Fruit fly (Drosophila melanogaster) whole organism, embryonic: Measurements from ENCODE around the gene CG10283.

ENCODE experiments used
- ATbp ChIP-seq: fragments of 200-800 bp; sonication (Bioruptor generic); optimal IDR thresholded peaks from 2 replicates; lab custom pipeline; 2017; ENCODE audit warnings: missing biosample characterization, mild to moderate bottlenecking, missing genetic modification characterization, missing genetic modification reagents
- Abd-B ChIP-seq: fragments of 200-800 bp; sonication (Bioruptor generic); optimal IDR thresholded peaks from 2 replicates; lab custom pipeline; 2018; ENCODE audit warnings: missing biosample characterization, mild to moderate bottlenecking, missing genetic modification characterization, moderate library complexity
- Antp ChIP-seq: fragments of 200-800 bp; sonication (Bioruptor generic); optimal IDR thresholded peaks from 3 replicates; lab custom pipeline; 2016; ENCODE audit warnings: missing biosample characterization, missing genetic modification characterization
- Atf3 ChIP-seq: fragments of 200-800 bp; sonication (Bioruptor generic); optimal IDR thresholded peaks from 3 replicates; lab custom pipeline; 2016; ENCODE audit warnings: missing biosample characterization, missing genetic modification characterization
- Awh ChIP-seq: fragments of 200-800 bp; sonication (Bioruptor generic); IDR thresholded peaks from 2 replicates; pipeline ENCODE4, ENCODE4 v1.3.6; 2022; ENCODE audit warnings: missing biosample characterization, missing genetic modification characterization
- CG10431 ChIP-seq: fragments of 200-800 bp; sonication (Bioruptor generic); optimal IDR thresholded peaks from 3 replicates; lab custom pipeline; 2018; ENCODE audit warnings: missing biosample characterization, mild to moderate bottlenecking, missing genetic modification characterization
- CG10462 ChIP-seq: fragments of 200-800 bp; sonication (Bioruptor generic); optimal IDR thresholded peaks from 2 replicates; lab custom pipeline; 2016; ENCODE audit warnings: missing biosample characterization, missing genetic modification characterization
- CG10543 ChIP-seq: fragments of 200-800 bp; sonication (Bioruptor generic); optimal IDR thresholded peaks from 3 replicates; lab custom pipeline; 2017; ENCODE audit warnings: missing biosample characterization, mild to moderate bottlenecking, missing genetic modification characterization, moderate library complexity
- CG10959 ChIP-seq: fragments of 200-800 bp; sonication (Bioruptor generic); IDR thresholded peaks from 2 replicates; pipeline ENCODE4 v1.3.6; 2022; ENCODE audit warnings: missing biosample characterization, missing genetic modification characterization
- CG12155 ChIP-seq: fragments of 200-800 bp; sonication (Bioruptor generic); optimal IDR thresholded peaks from 3 replicates; lab custom pipeline; 2016; ENCODE audit warnings: missing biosample characterization, missing genetic modification characterization
- CG12219 ChIP-seq: fragments of 200-800 bp; sonication (Bioruptor generic); optimal IDR thresholded peaks from 3 replicates; lab custom pipeline; 2018; ENCODE audit warnings: missing biosample characterization, mild to moderate bottlenecking, missing genetic modification characterization
- CG12744 ChIP-seq: fragments of 200-800 bp; sonication (Bioruptor generic); optimal IDR thresholded peaks from 2 replicates; lab custom pipeline; 2016; ENCODE audit warnings: missing biosample characterization, missing genetic modification characterization
- CG17328 ChIP-seq: fragments of 200-800 bp; sonication (Bioruptor generic); IDR thresholded peaks from 2 replicates; pipeline ENCODE4 v1.3.6; 2022; ENCODE audit warnings: missing biosample characterization, missing genetic modification characterization
- CG17612 ChIP-seq: fragments of 200-800 bp; sonication (Bioruptor generic); IDR thresholded peaks from 2 replicates; pipeline ENCODE4 v1.3.6; 2022; ENCODE audit warnings: missing biosample characterization, missing genetic modification characterization
- CG17912 ChIP-seq: fragments of 200-800 bp; sonication (Bioruptor generic); optimal IDR thresholded peaks from 2 replicates; lab custom pipeline; 2018; ENCODE audit warnings: missing biosample characterization, mild to moderate bottlenecking, missing genetic modification characterization
- CG30403 ChIP-seq: fragments of 200-800 bp; sonication (Bioruptor generic); optimal IDR thresholded peaks from 3 replicates; lab custom pipeline; 2016; ENCODE audit warnings: missing biosample characterization, missing genetic modification characterization
- CG3281 ChIP-seq: fragments of 200-800 bp; sonication (Bioruptor generic); optimal IDR thresholded peaks from 3 replicates; lab custom pipeline; 2017; ENCODE audit warnings: missing biosample characterization, mild to moderate bottlenecking, missing genetic modification characterization
- CG34224 ChIP-seq: fragments of 200-800 bp; sonication (Bioruptor generic); IDR thresholded peaks from 3 replicates; pipeline ENCODE4 v1.3.6; 2022; ENCODE audit warnings: missing biosample characterization, missing genetic modification characterization; ENCODE audit not compliant: partially characterized antibody
- CG34376 ChIP-seq: fragments of 200-800 bp; sonication (Bioruptor generic); optimal IDR thresholded peaks from 2 replicates; lab custom pipeline; 2018; ENCODE audit warnings: missing biosample characterization, mild to moderate bottlenecking, missing genetic modification characterization
- CG34422 ChIP-seq: fragments of 200-800 bp; sonication (Bioruptor generic); IDR thresholded peaks from 3 replicates; pipeline ENCODE4 v1.3.6; 2022; ENCODE audit warnings: missing biosample characterization, missing genetic modification characterization
- CG3847 ChIP-seq: fragments of 200-800 bp; sonication (Bioruptor generic); IDR thresholded peaks from 2 replicates; pipeline ENCODE4 v1.3.6; 2022; ENCODE audit warnings: missing biosample characterization, missing genetic modification characterization
- CG4730 ChIP-seq: fragments of 200-800 bp; sonication (Bioruptor generic); IDR thresholded peaks from 2 replicates; pipeline ENCODE4 v1.3.6; 2022; ENCODE audit warnings: missing biosample characterization, missing genetic modification characterization
- CG5953 ChIP-seq: fragments of 200-800 bp; sonication (Bioruptor generic); IDR thresholded peaks from 2 replicates; pipeline ENCODE4 v1.3.6; 2022; ENCODE audit warnings: missing biosample characterization, missing genetic modification characterization
- CG6765 ChIP-seq: fragments of 200-800 bp; sonication (Bioruptor generic); optimal IDR thresholded peaks from 3 replicates; lab custom pipeline; 2017; ENCODE audit warnings: missing biosample characterization, mild to moderate bottlenecking, missing genetic modification characterization
- CG6791 ChIP-seq: fragments of 200-800 bp; sonication (Bioruptor generic); IDR thresholded peaks from 3 replicates; pipeline ENCODE4 v1.3.6; 2022; ENCODE audit warnings: missing biosample characterization, missing genetic modification characterization; ENCODE audit not compliant: partially characterized antibody
- CHES-1-like ChIP-seq: fragments of 200-800 bp; sonication (Bioruptor generic); optimal IDR thresholded peaks from 2 replicates; lab custom pipeline; 2016; ENCODE audit warnings: missing biosample characterization, missing genetic modification characterization
- Elba2 ChIP-seq: fragments of 200-800 bp; sonication (Bioruptor generic); optimal IDR thresholded peaks from 3 replicates; lab custom pipeline; 2016; ENCODE audit warnings: missing biosample characterization, missing genetic modification characterization
- Ets65A ChIP-seq: fragments of 200-800 bp; sonication (Bioruptor generic); peaks from one replicate; lab custom pipeline; 2016; ENCODE audit warnings: missing biosample characterization, missing genetic modification characterization
- Lpt ChIP-seq: fragments of >200 bp; optimal IDR thresholded peaks from 2 replicates; lab custom pipeline; 2018; ENCODE audit warnings: missing biosample characterization, missing genetic modification characterization
- Mad ChIP-seq: fragments of 200-800 bp; sonication (Bioruptor generic); optimal IDR thresholded peaks from 2 replicates; lab custom pipeline; 2016; ENCODE audit warnings: missing biosample characterization, missing genetic modification characterization
- Mrtf ChIP-seq: fragments of 200-800 bp; sonication (Bioruptor generic); IDR thresholded peaks from 3 replicates; pipeline ENCODE4 v1.3.6; 2022; ENCODE audit warnings: missing biosample characterization, missing genetic modification characterization
- Nf-YC ChIP-seq: fragments of 200-800 bp; optimal IDR thresholded peaks from 3 replicates; lab custom pipeline; 2019; ENCODE audit warnings: missing biosample characterization, mild to moderate bottlenecking, missing genetic modification characterization, moderate library complexity
- Opbp ChIP-seq: fragments of 200-800 bp; sonication (Bioruptor generic); IDR thresholded peaks from 3 replicates; pipeline ENCODE4 v1.3.6; 2022; ENCODE audit warnings: missing biosample characterization, missing genetic modification characterization; ENCODE audit not compliant: partially characterized antibody
- ap ChIP-seq: fragments of 200-800 bp; sonication (Bioruptor generic); IDR thresholded peaks from 2 replicates; pipeline ENCODE4 v1.3.6; 2022; ENCODE audit warnings: missing biosample characterization, missing genetic modification characterization
- btn ChIP-seq: fragments of 200-800 bp; sonication (Bioruptor generic); optimal IDR thresholded peaks from 2 replicates; lab custom pipeline; 2016; ENCODE audit warnings: missing biosample characterization, missing genetic modification characterization
- cg ChIP-seq: fragments of 200-800 bp; sonication (Bioruptor generic); optimal IDR thresholded peaks from 3 replicates; lab custom pipeline; 2019; ENCODE audit warnings: missing biosample characterization, mild to moderate bottlenecking, missing genetic modification characterization, moderate library complexity
- chinmo ChIP-seq: fragments of 200-800 bp; sonication (Bioruptor generic); IDR thresholded peaks from 4 replicates; pipeline ENCODE4 v1.3.6; 2022; ENCODE audit warnings: missing biosample characterization, missing genetic modification characterization; ENCODE audit not compliant: partially characterized antibody
- ci ChIP-seq: fragments of 200-800 bp; sonication (Bioruptor generic); IDR thresholded peaks from 3 replicates; pipeline ENCODE4 v1.3.6; 2022; ENCODE audit warnings: missing biosample characterization, missing genetic modification characterization
- crol ChIP-seq: fragments of 200-800 bp; sonication (Bioruptor generic); IDR thresholded peaks from 2 replicates; pipeline ENCODE4 v1.3.6; 2022; ENCODE audit warnings: missing biosample characterization, missing genetic modification characterization
- en ChIP-seq: fragments of 200-800 bp; sonication (Bioruptor generic); optimal IDR thresholded peaks from 2 replicates; lab custom pipeline; 2016; ENCODE audit warnings: missing biosample characterization, missing genetic modification characterization
- eyg ChIP-seq: fragments of 200-800 bp; sonication (Bioruptor generic); optimal IDR thresholded peaks from 3 replicates; lab custom pipeline; 2016; ENCODE audit warnings: missing biosample characterization, missing genetic modification characterization
- ftz-f1 ChIP-seq: fragments of 200-800 bp; sonication (Bioruptor generic); optimal IDR thresholded peaks from 2 replicates; lab custom pipeline; 2016; ENCODE audit warnings: missing biosample characterization, missing genetic modification characterization
- gcm ChIP-seq: fragments of 200-800 bp; sonication (Bioruptor generic); optimal IDR thresholded peaks from 2 replicates; lab custom pipeline; 2019; ENCODE audit warnings: missing biosample characterization, mild to moderate bottlenecking, missing genetic modification characterization, moderate library complexity
- gsb ChIP-seq: fragments of 200-800 bp; sonication (Bioruptor generic); IDR thresholded peaks from 2 replicates; pipeline ENCODE4 v1.3.6; 2022; ENCODE audit warnings: missing biosample characterization, missing genetic modification characterization
- her ChIP-seq: fragments of 200-800 bp; sonication (Bioruptor generic); optimal IDR thresholded peaks from 2 replicates; lab custom pipeline; 2016; ENCODE audit warnings: missing biosample characterization, missing genetic modification characterization
- jumu ChIP-seq: fragments of 200-800 bp; sonication (Bioruptor generic); optimal IDR thresholded peaks from 3 replicates; lab custom pipeline; 2016; ENCODE audit warnings: missing biosample characterization, missing genetic modification characterization
- onecut ChIP-seq: fragments of 200-800 bp; sonication (Bioruptor generic); IDR thresholded peaks from 2 replicates; pipeline ENCODE4 v1.3.6; 2022; ENCODE audit warnings: missing biosample characterization, missing genetic modification characterization
- repo ChIP-seq: fragments of 200-800 bp; sonication (Bioruptor generic); optimal IDR thresholded peaks from 2 replicates; lab custom pipeline; 2016; ENCODE audit warnings: missing biosample characterization, missing genetic modification characterization
- rib ChIP-seq: fragments of 200-800 bp; sonication (Bioruptor generic); IDR thresholded peaks from 2 replicates; pipeline ENCODE4 v1.3.6; 2022; ENCODE audit warnings: missing biosample characterization, missing genetic modification characterization
- run ChIP-seq: fragments of 200-800 bp; sonication (Bioruptor generic); optimal IDR thresholded peaks from 3 replicates; lab custom pipeline; 2018; ENCODE audit warnings: missing biosample characterization, mild to moderate bottlenecking, missing genetic modification characterization
- sna ChIP-seq: fragments of 200-800 bp; sonication (Bioruptor generic); IDR thresholded peaks from 2 replicates; pipeline ENCODE4 v1.3.6; 2022; ENCODE audit warnings: missing biosample characterization, missing genetic modification characterization; ENCODE audit not compliant: partially characterized antibody
- sr ChIP-seq: fragments of 200-800 bp; sonication (Bioruptor generic); IDR thresholded peaks from 3 replicates; pipeline ENCODE4 v1.3.6; 2022; ENCODE audit warnings: missing biosample characterization, missing genetic modification characterization
- vfl ChIP-seq: fragments of 200-800 bp; sonication (Bioruptor generic); optimal IDR thresholded peaks from 2 replicates; lab custom pipeline; 2016; ENCODE audit warnings: missing biosample characterization, missing genetic modification characterization

The CG10283 gene

dm6 chr2L:18496834-18497233 lies 12.5 kb upstream of the CG10283 start (continued):
- TF ChIP-seq btn (no peak), chinmo (GFP tag; lab: Robert Waterston, UW) (no peak), Atf3 (GFP tag; lab: Kevin White, UChicago) (no peak), CG12219 (GFP tag; lab: Kevin White, UChicago) (no peak), CG17612 (GFP tag; lab: Robert Waterston, UW) (no peak), ci (GFP tag; lab: Robert Waterston, UW) (peak; percentile 66; the same call in 2 of the 3 replicates), CG3281 (GFP tag; lab: Kevin White, UChicago) (no peak), en (GFP tag; lab: Kevin White, UChicago) (no peak), jumu (GFP tag; lab: Kevin White, UChicago) (no peak), CG10959 (GFP tag; lab: Robert Waterston, UW) (no peak), Elba2 (no peak), cg (GFP tag; lab: Kevin White, UChicago) (no peak), CG34224 (GFP tag; lab: Robert Waterston, UW) (no peak), Nf-YC (tag; lab: Kevin White, UChicago) (no peak), CG34422 (no peak), CG6791 (GFP tag; lab: Robert Waterston, UW) (no peak), CG10431 (GFP tag; lab: Kevin White, UChicago) (no peak), rib (GFP tag; lab: Robert Waterston, UW) (no peak), CG12155 (GFP tag; lab: Kevin White, UChicago) (no peak), sr (GFP tag; lab: Robert Waterston, UW) (no peak), CG12744 (GFP tag; lab: Kevin White, UChicago) (no peak), CG3847 (GFP tag; lab: Robert Waterston, UW) (no peak), Awh (GFP tag; lab: Robert Waterston, UW) (peak; percentile 28; the same call in 1 of the 2 replicates), eyg (no peak), CG5953 (no peak), gsb (GFP tag; lab: Robert Waterston, UW) (no peak), CG17912 (GFP tag; lab: Kevin White, UChicago) (no peak), onecut (GFP tag; lab: Robert Waterston, UW) (no peak), repo (no peak), crol (GFP tag; lab: Robert Waterston, UW) (no peak), CG10543 (GFP tag; lab: Kevin White, UChicago) (no peak), Ets65A (GFP tag; lab: Kevin White, UChicago) (no peak), Lpt (no peak), Mad (GFP tag; lab: Kevin White, UChicago) (no peak), CG34376 (GFP tag; lab: Kevin White, UChicago) (no peak), CG17328 (GFP tag; lab: Robert Waterston, UW) (no peak), run (tag; lab: Kevin White, UChicago) (no peak), her (no peak), CG6765 (GFP tag; lab: Kevin White, UChicago) (no peak), ftz-f1 (GFP tag; lab: Kevin White, UChicago) (no peak), CG30403 (GFP tag; lab: Kevin White, UChicago) (no peak), sna (GFP tag; lab: Robert Waterston, UW) (no peak), CG4730 (no peak), ap (GFP tag; lab: Robert Waterston, UW) (no peak), CG10462 (GFP tag; lab: Kevin White, UChicago) (no peak), Mrtf (GFP tag; lab: Robert Waterston, UW) (no peak), ATbp (GFP tag; lab: Kevin White, UChicago) (peak; percentile 84), gcm (GFP tag; lab: Kevin White, UChicago) (peak; percentile 7), CHES-1-like (GFP tag; lab: Kevin White, UChicago) (no peak), vfl (GFP tag; lab: Kevin White, UChicago) (no peak), Opbp (no peak), Antp (no peak), Abd-B (GFP tag; lab: Kevin White, UChicago) (no peak)
